Fruit fly (Drosophila melanogaster) Kc167 (cell line): ENCODE results near the gene CG6511.

Experiments used
- Myc ChIP-seq: fragments of >200 bp; optimal IDR thresholded peaks from 2 replicates; lab custom pipeline; 2017; ENCODE audit warnings: missing external identifiers
- Sin3A ChIP-seq: fragments of >200 bp; optimal IDR thresholded peaks from 2 replicates; lab custom pipeline; 2018; ENCODE audit warnings: missing external identifiers
- h ChIP-seq: fragments of >200 bp; optimal IDR thresholded peaks from 3 replicates; lab custom pipeline; 2018; ENCODE audit warnings: missing external identifiers
- insv ChIP-seq: fragments of >200 bp; optimal IDR thresholded peaks from 3 replicates; lab custom pipeline; 2018; ENCODE audit warnings: missing external identifiers
- psq ChIP-seq: fragments of >200 bp; optimal IDR thresholded peaks from 2 replicates; lab custom pipeline; 2017; ENCODE audit warnings: missing external identifiers
- ttk ChIP-seq: sonication (Bioruptor generic); optimal IDR thresholded peaks from 2 replicates; lab custom pipeline; 2017; ENCODE audit warnings: missing external identifiers

The CG6511 gene

DNA sequence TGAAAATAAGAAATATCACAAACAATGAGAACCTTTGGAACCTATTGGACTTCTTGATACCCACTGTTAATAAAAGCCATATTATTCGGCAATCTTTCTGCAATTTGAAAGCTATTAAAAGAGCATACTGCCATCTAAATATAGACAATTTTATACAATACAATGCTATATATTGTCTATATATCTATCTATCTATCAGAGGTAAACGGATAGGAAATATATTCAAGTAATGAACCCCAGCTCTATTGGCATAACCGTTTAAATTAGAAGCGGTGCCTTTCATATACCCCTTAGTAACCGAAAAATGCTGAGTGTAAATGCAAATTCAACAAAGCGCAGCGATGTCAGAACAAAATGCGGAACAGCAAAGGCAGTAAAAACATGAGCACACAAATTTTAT lies 42.7 kb downstream of the CG6511 start:
- TF ChIP-seq Sin3A (lab: Kevin White, UChicago) (no peak), h (lab: Kevin White, UChicago) (no peak), ttk (lab: Kevin White, UChicago) (no peak)

DNA sequence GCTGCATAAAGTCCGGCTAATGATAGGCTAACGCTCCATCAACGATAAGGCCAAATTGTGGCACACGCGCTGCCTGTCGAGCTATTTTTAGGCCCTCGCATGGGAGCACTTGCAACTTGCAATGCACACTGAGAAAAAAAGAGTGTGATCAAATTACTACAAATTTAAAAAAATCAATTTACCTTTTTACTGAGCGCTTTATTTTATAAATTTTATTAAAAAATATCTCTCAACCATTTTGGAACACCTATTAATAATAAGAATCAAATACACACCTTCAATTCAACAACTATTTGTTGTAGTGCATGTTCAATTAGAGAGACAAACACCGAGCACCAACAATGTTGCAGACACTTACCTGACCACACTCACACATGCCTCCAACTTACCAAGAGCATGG lies 44.4 kb downstream of the CG6511 start:
- TF ChIP-seq ttk (lab: Kevin White, UChicago) (no peak), insv (lab: Kevin White, UChicago) (no peak), psq (lab: Kevin White, UChicago) (no peak), Myc (lab: Kevin White, UChicago) (no peak), Sin3A (lab: Kevin White, UChicago) (no peak), h (lab: Kevin White, UChicago) (no peak)

DNA sequence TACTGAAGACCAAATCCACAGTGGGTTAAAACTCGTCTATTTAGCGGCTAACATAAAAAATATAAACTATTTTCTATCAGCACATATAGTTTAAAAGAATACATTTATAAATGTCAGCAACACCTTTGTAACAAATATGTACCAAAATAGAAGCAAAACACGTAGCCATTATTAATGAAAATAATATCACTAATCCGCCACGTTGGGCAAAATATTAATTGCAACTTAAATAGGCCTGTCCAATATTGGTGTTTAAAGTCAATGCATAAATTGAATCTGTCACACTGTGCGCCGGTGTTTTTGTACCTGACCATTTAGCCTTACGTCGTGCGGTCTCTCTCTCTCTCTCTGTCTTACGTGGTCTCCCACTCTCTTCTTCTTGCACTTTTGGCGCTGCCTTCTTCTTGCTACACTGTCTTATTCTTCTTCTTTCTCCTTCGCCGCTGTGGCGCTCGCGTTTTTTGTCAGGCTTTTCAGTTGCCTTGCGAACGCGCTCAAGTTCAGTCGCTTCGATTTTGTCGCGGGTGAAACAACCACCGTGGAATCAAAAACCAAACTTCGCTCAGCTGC lies 44.9 kb downstream of the CG6511 start:
- TF ChIP-seq Sin3A (lab: Kevin White, UChicago): no peak
- no peak for TF ChIP-seq ttk (lab: Kevin White, UChicago)
- TF ChIP-seq Myc (lab: Kevin White, UChicago): no peak
- TF ChIP-seq psq (lab: Kevin White, UChicago): no peak
- no peak for TF ChIP-seq insv (lab: Kevin White, UChicago)
- TF ChIP-seq h (lab: Kevin White, UChicago): no peak

DNA sequence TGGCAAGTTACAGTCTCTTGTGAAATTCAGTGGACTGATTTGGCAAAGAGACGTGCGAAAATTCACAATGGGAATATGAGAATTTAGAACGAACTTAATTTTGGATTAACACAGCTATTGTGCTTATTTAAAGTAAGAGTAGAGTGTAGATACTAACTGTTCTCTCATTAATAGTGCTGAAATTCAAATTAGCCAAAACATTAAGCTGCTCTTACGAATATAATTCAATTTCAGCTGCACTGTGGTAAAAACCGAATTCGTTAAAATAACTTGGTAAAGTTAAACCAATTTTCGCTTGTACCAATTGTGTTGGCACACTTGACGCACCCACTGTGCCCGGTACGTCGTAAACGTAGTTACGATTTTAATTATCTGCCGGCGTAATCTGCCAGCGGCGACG lies 46.8 kb downstream of the CG6511 start:
- TF ChIP-seq psq (lab: Kevin White, UChicago) (no peak), Sin3A (lab: Kevin White, UChicago) (no peak), h (lab: Kevin White, UChicago) (no peak), insv (lab: Kevin White, UChicago) (no peak), Myc (lab: Kevin White, UChicago) (no peak), ttk (lab: Kevin White, UChicago) (no peak)

DNA sequence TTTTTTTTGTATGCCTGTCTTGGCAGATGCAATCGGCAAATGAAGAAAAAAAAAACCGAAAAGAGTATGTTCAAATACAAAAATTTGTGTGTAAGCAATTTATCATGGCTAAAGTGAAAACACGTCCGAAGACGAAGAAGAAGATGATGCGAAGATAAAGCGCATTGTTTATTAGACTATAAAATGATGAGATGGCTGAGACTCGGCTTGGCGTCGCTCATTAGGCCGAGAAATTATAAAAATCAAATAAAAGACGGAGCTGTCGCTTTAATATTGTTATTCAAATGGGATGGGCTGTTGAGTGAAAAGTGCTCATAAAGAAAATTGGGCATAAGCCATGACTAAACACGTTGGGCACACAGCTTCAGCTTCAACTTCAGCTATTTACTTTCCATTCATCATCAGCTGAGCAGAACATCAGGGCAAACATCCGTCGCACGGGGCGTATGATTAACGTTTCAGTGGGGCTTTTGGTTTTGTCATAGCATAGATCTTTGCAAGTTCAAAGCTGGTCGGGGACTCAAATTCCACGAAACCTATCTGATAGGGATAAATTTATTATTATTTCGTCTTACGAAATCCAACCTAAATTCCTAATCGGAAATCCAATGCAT lies 49.6 kb downstream of the CG6511 start:
- TF ChIP-seq insv (lab: Kevin White, UChicago): no peak
- TF ChIP-seq psq (lab: Kevin White, UChicago): no peak
- TF ChIP-seq h (lab: Kevin White, UChicago): no peak
- TF ChIP-seq Sin3A (lab: Kevin White, UChicago): no peak
- TF ChIP-seq ttk (lab: Kevin White, UChicago): no peak
- TF ChIP-seq Myc (lab: Kevin White, UChicago): no peak

DNA sequence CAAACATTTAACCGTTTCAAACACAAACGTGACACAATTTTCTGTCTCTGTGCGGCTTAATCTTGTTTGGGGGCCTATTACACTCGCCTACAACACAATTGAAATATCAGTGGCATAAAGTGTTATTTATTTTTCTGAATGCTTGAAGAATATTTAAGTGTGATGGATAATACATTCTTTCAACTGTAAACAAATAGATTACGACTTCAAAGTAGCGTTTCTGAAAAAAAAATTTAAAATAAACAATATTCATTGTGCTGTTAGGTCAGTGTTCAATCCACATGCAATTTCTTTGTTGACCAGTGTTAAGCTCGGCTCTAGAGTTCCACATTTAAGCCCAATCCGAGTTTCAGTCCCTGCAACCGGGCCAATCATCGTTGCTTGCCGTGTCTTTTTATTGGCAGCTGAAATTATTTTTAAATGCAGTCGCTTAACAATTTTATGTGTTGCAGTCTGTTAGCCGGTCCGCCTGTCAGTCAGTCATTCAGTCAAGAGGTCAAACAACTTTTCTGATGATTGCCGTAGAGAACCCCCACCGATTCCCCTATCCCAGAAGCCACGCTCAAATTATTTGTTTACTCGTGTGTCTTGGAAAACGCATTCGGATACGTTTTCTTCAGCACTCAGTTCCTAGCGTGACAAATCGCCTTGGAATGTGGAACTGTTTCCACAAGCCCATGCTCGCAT lies 52.0 kb downstream of the CG6511 start:
- no peak for TF ChIP-seq ttk (lab: Kevin White, UChicago)
- TF ChIP-seq psq (lab: Kevin White, UChicago): no peak

DNA sequence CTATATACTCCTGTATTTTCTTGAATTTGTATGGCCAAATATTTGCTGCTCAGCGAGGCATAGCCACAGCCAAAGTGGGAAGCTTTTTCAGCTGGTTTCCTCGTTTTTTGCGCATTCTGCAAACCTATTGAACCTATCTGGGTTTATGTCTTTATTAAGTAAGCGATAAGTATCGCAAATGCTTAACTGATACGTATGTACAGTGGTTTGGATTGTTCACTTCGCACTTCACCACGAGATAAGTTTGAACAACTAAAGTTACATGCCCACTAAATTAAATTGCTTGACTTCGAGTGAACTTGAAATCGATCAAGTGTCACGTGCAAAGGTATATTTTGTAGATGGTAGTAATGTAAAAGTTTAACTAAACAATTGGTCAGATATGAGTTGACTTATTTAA lies 52.6 kb downstream of the CG6511 start:
- TF ChIP-seq h (lab: Kevin White, UChicago): no peak
- no peak for TF ChIP-seq ttk (lab: Kevin White, UChicago)
- no peak for TF ChIP-seq insv (lab: Kevin White, UChicago)
- TF ChIP-seq psq (lab: Kevin White, UChicago): no peak
- TF ChIP-seq Myc (lab: Kevin White, UChicago): no peak
- TF ChIP-seq Sin3A (lab: Kevin White, UChicago): no peak

DNA sequence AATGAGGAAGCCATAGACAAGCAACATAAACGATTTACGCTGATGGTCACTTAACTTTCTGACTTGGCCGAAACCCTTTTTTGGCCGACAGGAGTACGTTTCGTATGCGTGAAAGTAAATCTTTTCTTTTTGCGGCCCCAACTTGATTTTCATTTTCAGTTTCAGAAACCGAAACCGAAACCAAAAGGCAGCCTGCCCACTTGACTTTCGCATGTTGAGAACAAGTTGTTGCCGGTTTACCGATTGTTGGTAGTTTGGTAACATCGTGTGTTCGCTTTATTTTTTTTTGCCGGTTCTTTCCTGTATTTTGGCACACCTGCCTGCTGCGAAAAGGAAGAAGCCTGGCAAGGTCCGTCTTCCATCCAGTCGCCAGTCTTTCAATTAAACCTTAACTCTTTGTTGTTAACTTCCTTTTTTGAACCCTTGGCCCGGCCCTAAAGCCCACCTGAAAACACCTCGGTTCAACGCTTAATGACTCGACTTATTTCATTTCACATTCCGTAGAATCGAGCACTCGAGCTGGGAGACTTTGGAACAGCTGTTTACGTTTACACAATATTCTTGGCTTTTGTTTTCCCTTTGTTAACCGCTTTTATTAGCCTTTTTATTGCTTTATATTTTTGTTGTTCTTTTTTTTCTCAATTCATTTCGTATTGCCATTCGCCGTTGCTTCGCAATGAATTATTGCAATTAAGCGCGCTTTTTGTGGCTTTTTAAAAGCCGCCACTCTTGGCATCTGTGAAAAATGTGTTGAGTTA lies 54.0 kb downstream of the CG6511 start:
- TF ChIP-seq insv (lab: Kevin White, UChicago): no peak
